Fruit fly (Drosophila melanogaster) S2 (cell line): ENCODE measurements around the gene Eig71Ed.

Experiments
- CG8478 ChIP-seq: fragments of >200 bp; optimal IDR thresholded peaks from 2 replicates; lab custom pipeline; 2018
- CTCF ChIP-seq, 2 experiments: fragments of >200 bp; optimal IDR thresholded peaks; 2 replicates each; lab custom pipeline; 2018

DNA sequence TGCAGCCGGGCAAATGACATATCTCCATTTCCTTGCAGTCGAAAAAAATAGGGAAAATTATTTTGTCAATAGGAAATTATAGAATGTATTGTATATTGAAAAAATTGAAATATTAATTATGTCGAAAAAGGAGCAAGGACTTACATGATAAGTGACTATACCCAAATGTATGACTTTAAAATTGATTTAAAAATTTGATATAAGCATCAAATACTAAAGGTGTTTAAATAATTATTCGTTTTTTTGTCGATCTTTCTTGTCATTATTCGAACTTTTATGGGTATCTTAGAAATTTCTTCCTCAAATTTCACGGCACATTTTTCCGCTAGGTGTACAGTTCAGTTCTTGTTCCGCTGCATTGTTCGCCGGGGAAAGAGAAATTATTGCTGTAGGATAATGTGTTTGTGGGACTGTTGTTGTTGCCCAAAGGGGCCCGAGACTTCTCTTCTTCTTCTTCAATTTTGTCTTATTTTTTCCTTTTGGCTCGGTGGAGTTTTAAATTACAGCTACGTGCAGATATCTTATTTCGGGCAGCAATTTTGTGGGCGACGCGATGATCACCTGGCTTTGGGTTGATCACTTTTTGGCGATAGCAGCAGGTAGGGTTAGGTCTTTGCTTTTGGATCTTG, 48.1 kb downstream of the Eig71Ed start:
- no peak for TF ChIP-seq CG8478 (lab: Kevin White, UChicago)
- no peak for TF ChIP-seq CTCF (optimal IDR thresholded peaks at IDR 0.05; lab: Kevin White, UChicago)
